Worm (Caenorhabditis elegans) whole organism, midembryonic: ENCODE measurements around the gene str-79.

Source experiments
- T22C8.4 ChIP-seq: fragments of 200-800 bp; sonication (Bioruptor generic); IDR thresholded peaks from 2 replicates; pipeline ENCODE4 v1.3.6; 2022; ENCODE audit warnings: missing genetic modification characterization, missing compliant biosample characterization
- cog-1 ChIP-seq: sonication (generic microtip); optimal IDR thresholded peaks from 2 replicates; lab custom pipeline; 2016; ENCODE audit warnings: missing genetic modification characterization, missing compliant biosample characterization
- flt-1 ChIP-seq: fragments of 200-800 bp; sonication (Bioruptor generic); IDR thresholded peaks from 2 replicates; pipeline ENCODE4 v1.3.6; 2022; ENCODE audit warnings: missing genetic modification characterization, missing compliant biosample characterization
- klf-2 ChIP-seq: fragments of 200-800 bp; sonication (Bioruptor generic); conservative IDR thresholded peaks from 2 replicates; pipeline ENCODE4 v1.3.6; 2022; ENCODE audit warnings: missing genetic modification reagents, missing genetic modification characterization, missing compliant biosample characterization
- med-1 ChIP-seq: sonication (generic microtip); optimal IDR thresholded peaks from 2 replicates; lab custom pipeline; 2017; ENCODE audit warnings: missing genetic modification characterization, mild to moderate bottlenecking, missing compliant biosample characterization, antibody characterized with exemption, missing genetic modification reagents; ENCODE audit not compliant: insufficient read depth
- ref-1 ChIP-seq: fragments of 200-800 bp; sonication (Bioruptor generic); conservative IDR thresholded peaks from 2 replicates; pipeline ENCODE4 v1.3.6; 2022; ENCODE audit warnings: missing genetic modification reagents, missing genetic modification characterization, missing compliant biosample characterization
- tab-1 ChIP-seq: fragments of 200-800 bp; sonication (Bioruptor generic); IDR thresholded peaks from 2 replicates; pipeline ENCODE4 v1.3.6; 2022; ENCODE audit warnings: missing genetic modification characterization, missing compliant biosample characterization
- ztf-23 ChIP-seq: fragments of 200-800 bp; sonication (Bioruptor generic); IDR thresholded peaks from 2 replicates; pipeline ENCODE4 v1.3.6; 2022; ENCODE audit warnings: missing genetic modification reagents, missing genetic modification characterization, missing compliant biosample characterization
- ztf-29 ChIP-seq: fragments of 200-800 bp; sonication (Bioruptor generic); IDR thresholded peaks from 2 replicates; pipeline ENCODE4 v1.3.6; 2022; ENCODE audit warnings: missing genetic modification reagents, missing genetic modification characterization, missing compliant biosample characterization

str-79 gene

DNA sequence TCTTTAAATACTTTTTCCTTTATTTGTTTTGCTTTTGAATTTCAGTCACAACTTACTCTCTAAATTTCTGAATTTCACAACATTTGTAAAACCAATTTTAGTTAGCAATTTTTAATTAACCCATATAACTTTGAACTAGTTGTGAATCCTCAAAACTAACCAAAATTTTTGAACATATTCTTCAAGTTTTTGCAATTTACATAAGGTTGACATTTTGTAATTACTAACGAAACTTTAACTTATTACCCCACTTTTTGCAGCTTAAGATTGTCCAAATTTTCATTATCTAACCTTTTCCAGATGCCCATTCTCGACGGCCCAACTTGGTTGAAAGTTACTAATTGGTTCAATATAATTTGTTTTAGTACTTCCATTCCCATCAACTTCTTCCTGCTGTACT, at the start of gene str-79:
TSS of gene str-79 (plus strand) at position 301 of the 400 bp plus-strand sequence.
- TF ChIP-seq cog-1 (tag; lab: Kevin White, UChicago): no peak
- no peak for TF ChIP-seq med-1 (GFP tag; lab: Kevin White, UChicago)
- TF ChIP-seq ztf-23: no peak
- TF ChIP-seq T22C8.4: no peak
- TF ChIP-seq klf-2 (GFP tag; lab: Robert Waterston, UW): no peak
- no peak for TF ChIP-seq tab-1 (GFP tag; lab: Robert Waterston, UW)
- no peak for TF ChIP-seq ztf-29 (GFP tag; lab: Robert Waterston, UW)
- TF ChIP-seq flt-1 (GFP tag; lab: Robert Waterston, UW): no peak
- TF ChIP-seq ref-1 (GFP tag; lab: Robert Waterston, UW): no peak

DNA sequence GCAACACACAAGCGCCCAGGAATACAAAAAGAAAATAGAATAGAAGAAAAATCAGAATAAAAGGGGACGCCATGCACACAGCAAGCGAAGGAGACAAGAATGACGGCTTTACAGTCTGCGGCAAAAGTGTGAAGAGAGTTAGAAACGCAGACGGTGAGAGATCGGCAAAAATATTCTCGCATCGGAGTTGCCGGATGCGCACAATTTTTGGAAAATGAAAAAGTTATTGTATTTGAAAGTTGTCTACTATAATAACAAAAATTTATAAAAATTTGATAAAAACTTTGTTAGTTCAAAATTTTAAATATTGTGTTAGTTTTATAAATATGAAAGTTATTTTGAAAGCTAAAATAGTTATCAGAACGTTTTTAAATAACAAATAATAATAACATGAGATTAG, 47.4 kb upstream of the str-79 start, which contains the start of gene ZC53.22:
TSS of gene ZC53.22 (minus strand) at position 101 of the 400 bp plus-strand sequence.
- TF ChIP-seq flt-1 (GFP tag; lab: Robert Waterston, UW): no peak
- TF ChIP-seq ztf-23: no peak
- TF ChIP-seq ztf-29 (GFP tag; lab: Robert Waterston, UW): no peak

DNA sequence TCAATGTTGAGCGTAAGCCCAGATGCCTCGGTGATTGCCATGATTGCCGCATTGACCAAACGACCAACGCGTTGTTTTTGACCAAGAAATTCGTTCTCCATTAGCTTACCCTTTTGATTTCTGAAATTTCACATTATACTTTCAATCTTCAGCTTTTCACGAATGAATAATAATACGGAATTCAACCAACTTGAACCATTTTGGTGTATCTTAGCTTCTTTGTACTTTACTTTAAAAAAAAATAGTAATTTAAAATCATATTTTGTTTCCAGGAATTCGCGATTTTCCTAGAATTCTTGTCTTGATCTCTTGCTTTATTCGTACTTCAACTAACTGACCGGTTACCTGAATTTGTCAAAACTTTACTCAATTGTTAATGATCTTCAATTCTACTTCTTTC, 45.5 kb upstream of the str-79 start, which contains the start of gene ZC53.2:
TSS of gene ZC53.2 (minus strand) at position 101 of the 400 bp plus-strand sequence.
- no peak for TF ChIP-seq klf-2 (GFP tag; lab: Robert Waterston, UW)
- no peak for TF ChIP-seq T22C8.4
- TF ChIP-seq ref-1 (GFP tag; lab: Robert Waterston, UW): no peak
- TF ChIP-seq ztf-23: no peak
- TF ChIP-seq ztf-29 (GFP tag; lab: Robert Waterston, UW): no peak
- no peak for TF ChIP-seq med-1 (GFP tag; lab: Kevin White, UChicago)
- TF ChIP-seq flt-1 (GFP tag; lab: Robert Waterston, UW): no peak

DNA sequence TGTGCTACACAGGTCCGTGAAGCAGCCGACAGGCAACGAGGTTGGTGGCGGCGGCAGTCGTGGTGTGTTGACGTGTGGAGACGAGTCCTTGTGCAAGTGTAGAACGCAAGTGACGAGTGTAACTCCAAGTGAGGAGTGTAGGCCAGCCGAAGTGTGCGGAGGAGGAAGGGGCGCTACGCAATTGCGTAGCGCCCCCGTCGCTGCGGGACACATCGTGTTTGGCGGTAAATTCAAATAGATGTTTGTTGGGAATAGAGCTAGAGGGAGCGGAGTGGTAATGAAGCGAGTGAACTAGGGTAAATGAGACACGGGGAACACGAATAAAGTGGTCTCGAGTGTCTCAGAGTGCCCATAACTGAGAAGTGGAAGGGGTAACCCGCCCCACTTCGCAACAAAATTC, 36.1 kb upstream of the str-79 start:
- TF ChIP-seq ztf-23: peak; percentile 99

DNA sequence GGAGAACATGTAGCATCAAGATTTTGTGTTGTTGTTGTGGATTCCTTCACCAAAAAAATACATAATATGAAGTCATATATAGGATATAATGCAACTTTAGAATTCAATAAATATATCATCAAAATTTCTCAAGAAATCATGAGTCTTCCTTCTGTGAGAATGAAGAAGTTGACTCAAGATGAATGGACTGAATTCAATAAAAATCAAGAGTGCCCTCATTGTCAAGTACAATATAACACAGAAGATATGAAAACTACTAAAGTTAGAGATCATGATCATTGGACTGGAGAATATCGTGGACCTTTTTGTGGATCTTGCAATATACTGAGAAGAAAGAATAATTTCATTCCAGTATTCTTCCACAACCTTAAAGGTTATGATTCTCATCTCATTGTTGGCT, 34.2 kb upstream of the str-79 start:
- TF ChIP-seq ztf-29 (GFP tag; lab: Robert Waterston, UW) (no peak), tab-1 (GFP tag; lab: Robert Waterston, UW) (no peak), flt-1 (GFP tag; lab: Robert Waterston, UW) (no peak), T22C8.4 (no peak), ref-1 (GFP tag; lab: Robert Waterston, UW) (no peak), med-1 (GFP tag; lab: Kevin White, UChicago) (no peak), cog-1 (tag; lab: Kevin White, UChicago) (no peak), klf-2 (GFP tag; lab: Robert Waterston, UW) (no peak), ztf-23 (no peak)

DNA sequence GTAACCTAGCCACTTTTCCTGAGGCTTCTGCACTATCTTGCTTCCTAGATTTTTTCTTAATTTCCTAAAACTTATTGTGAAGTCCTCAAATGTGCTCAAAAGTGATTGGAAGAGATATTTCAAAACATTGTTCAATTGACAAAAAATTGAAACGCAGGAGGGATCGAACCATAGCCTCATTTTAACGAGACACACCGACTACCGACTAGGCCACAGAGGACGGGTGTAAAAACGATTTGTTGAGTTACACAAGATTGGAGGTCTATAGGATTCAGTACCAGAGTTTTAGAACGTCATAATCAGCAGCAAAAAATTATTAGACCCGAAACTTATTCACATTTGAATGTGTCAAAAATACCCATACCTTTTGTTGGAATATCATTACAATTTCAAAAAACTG, 30.4 kb upstream of the str-79 start:
- TF ChIP-seq ref-1 (GFP tag; lab: Robert Waterston, UW): no peak
- TF ChIP-seq T22C8.4: no peak
- TF ChIP-seq ztf-23: no peak
- TF ChIP-seq ztf-29 (GFP tag; lab: Robert Waterston, UW): no peak
- TF ChIP-seq med-1 (GFP tag; lab: Kevin White, UChicago): no peak
- no peak for TF ChIP-seq klf-2 (GFP tag; lab: Robert Waterston, UW)
- TF ChIP-seq cog-1 (tag; lab: Kevin White, UChicago): no peak
- TF ChIP-seq tab-1 (GFP tag; lab: Robert Waterston, UW): no peak
- no peak for TF ChIP-seq flt-1 (GFP tag; lab: Robert Waterston, UW)

DNA sequence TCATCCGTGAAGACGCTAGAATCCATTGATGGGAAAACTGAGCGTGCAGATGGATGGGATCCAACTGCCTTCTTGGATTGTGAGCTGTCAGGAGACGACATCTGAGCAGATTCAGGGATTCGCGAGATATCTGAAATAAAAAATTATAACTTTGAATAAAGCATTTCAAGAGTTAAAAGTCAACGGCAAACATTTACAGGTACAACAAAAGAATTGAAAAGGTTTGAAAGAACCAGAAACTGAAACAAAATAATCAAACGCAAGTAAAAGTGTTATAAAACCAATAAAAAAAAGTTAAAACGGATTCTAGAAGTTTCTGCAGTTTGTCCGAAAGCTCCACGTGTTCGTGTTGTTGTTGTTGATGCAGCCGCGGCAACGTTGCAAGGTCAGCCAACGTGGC, 29.8 kb upstream of the str-79 start, which contains the start of gene Y59E1A.4:
TSS of gene Y59E1A.4 (minus strand) at position 101 of the 400 bp plus-strand sequence.
- TF ChIP-seq klf-2 (GFP tag; lab: Robert Waterston, UW): no peak
- no peak for TF ChIP-seq ref-1 (GFP tag; lab: Robert Waterston, UW)
- TF ChIP-seq cog-1 (tag; lab: Kevin White, UChicago): no peak
- TF ChIP-seq ztf-29 (GFP tag; lab: Robert Waterston, UW): no peak
- TF ChIP-seq med-1 (GFP tag; lab: Kevin White, UChicago): no peak
- TF ChIP-seq T22C8.4: no peak

DNA sequence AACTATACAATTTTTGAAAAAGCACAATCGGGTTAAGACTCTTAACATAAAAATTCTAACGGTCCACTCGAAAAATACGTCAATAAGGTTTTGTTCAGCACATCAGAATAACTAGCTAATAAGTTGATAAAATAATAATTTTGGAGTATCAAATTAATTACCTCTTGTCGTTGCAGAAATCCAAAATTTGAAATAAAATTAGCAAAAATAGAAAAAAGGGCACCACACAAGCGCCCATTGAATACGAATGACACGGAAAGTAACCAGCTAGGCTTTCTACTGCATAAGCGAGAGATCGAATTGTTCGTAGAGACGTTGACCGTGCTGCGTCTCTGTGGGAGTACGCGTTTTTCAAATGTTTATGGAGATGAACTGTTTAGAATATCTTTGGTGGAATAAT, 10.6 kb upstream of the str-79 start:
- TF ChIP-seq flt-1 (GFP tag; lab: Robert Waterston, UW) (no peak), ref-1 (GFP tag; lab: Robert Waterston, UW) (no peak), tab-1 (GFP tag; lab: Robert Waterston, UW) (no peak), ztf-23 (no peak), klf-2 (GFP tag; lab: Robert Waterston, UW) (no peak), ztf-29 (GFP tag; lab: Robert Waterston, UW) (no peak), cog-1 (tag; lab: Kevin White, UChicago) (no peak), med-1 (GFP tag; lab: Kevin White, UChicago) (no peak), T22C8.4 (no peak)

DNA sequence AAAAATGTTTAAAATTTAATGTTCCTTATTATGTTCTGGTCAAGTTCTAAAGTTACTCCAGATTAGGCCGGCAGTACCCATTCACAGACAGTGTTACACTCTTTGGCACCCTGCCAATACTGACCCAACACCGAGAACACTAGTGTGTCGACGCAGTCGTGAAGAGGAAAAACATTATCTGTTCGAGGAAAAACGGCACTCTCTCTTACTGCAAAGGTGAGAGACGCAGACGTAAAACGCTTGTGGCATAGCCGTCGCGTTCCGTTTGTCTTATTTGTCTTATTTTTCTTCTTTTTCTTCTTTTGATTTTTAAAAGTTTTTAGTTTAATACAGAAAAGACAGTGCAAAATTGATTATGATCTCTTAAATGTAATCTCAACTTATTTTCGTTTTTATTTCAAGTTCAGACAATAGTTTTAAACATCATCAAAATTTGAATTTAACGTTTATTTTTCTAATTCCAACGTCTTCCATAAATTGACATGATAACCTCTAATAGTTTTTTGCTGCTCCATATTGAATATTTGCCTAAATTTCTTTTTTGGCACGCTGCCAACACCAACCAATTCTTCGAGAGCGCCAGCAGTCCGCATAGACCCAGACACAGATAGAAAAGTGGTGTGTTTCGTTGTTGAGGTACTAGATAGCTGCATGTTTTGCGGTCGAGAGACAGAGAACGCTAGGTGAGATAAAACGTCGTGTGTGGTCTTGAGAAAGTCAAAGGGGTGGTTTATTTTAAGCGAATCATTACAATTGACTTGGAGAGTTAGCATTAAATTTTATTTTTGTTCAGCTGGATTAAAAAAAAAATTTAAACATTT, 8.6 kb upstream of the str-79 start:
- peak; percentile 10 for TF ChIP-seq cog-1 (tag; lab: Kevin White, UChicago)
- TF ChIP-seq med-1 (GFP tag; lab: Kevin White, UChicago): no peak
- TF ChIP-seq tab-1 (GFP tag; lab: Robert Waterston, UW): no peak
- no peak for TF ChIP-seq klf-2 (GFP tag; lab: Robert Waterston, UW)
- no peak for TF ChIP-seq ref-1 (GFP tag; lab: Robert Waterston, UW)

DNA sequence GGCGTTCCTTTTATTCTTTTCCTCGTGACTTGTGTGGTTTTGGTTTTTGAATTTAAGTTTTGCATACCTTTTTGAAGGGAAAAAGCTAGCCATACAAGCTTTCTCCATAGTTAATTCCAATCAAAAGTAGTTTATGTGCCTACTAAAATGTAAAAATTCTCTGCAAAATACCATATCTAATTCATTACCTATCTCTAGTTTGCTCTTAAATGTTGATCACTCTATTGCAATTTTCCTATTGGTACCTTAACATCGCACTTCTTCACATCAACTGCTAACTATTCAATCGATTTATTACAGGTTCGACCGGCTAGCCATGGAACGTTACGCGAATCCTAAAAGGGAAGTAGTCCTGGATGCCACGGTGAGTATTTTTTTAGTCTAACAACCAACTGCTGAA, 7.4 kb upstream of the str-79 start, which contains the start of gene F52D2.7:
TSS of gene F52D2.7 (plus strand) at position 301 of the 400 bp plus-strand sequence.
- TF ChIP-seq ref-1 (GFP tag; lab: Robert Waterston, UW) (no peak), ztf-29 (GFP tag; lab: Robert Waterston, UW) (no peak), ztf-23 (no peak), cog-1 (tag; lab: Kevin White, UChicago) (no peak), klf-2 (GFP tag; lab: Robert Waterston, UW) (no peak), med-1 (GFP tag; lab: Kevin White, UChicago) (no peak), flt-1 (GFP tag; lab: Robert Waterston, UW) (no peak), T22C8.4 (no peak), tab-1 (GFP tag; lab: Robert Waterston, UW) (no peak)
